Fruit fly (Drosophila melanogaster): ENCODE measurements around the gene goe.

The goe gene

dm6 chrX:16761531-16761930, 9.8 kb upstream of the goe start:
- peak in 1 of 2 experiments; percentile 76 for TF ChIP-seq foxo (GFP tag; optimal IDR thresholded peaks at IDR 0.05)
- TF ChIP-seq HLH106 (tag; optimal IDR thresholded peaks at IDR 0.05) = peak; percentile 71
- no peak for TF ChIP-seq Hr83 (GFP tag; optimal IDR thresholded peaks at IDR 0.05; ENCODE audit: poor library complexity, severe bottlenecking)
- peak; percentile 35 for TF ChIP-seq Hnf4 (GFP tag; optimal IDR thresholded peaks at IDR 0.05)
- TF ChIP-seq Abd-B (GFP tag; optimal IDR thresholded peaks at IDR 0.05) = no peak
- TF ChIP-seq woc (GFP tag; optimal IDR thresholded peaks at IDR 0.05) = peak; percentile 90
- TF ChIP-seq rgr (GFP tag; optimal IDR thresholded peaks at IDR 0.05) = peak; percentile 69
- TF ChIP-seq fru (GFP tag; optimal IDR thresholded peaks at IDR 0.05) = peak; percentile 76
- no peak for TF ChIP-seq Jra (GFP tag; optimal IDR thresholded peaks at IDR 0.05)
- TF ChIP-seq sage (GFP tag; optimal IDR thresholded peaks at IDR 0.05) = peak; percentile 61
- TF ChIP-seq Sp1 (GFP tag; optimal IDR thresholded peaks at IDR 0.05) = peak; percentile 67
- TF ChIP-seq ey (GFP tag; optimal IDR thresholded peaks at IDR 0.05) = peak; percentile 68
- no peak for TF ChIP-seq usp (GFP tag; optimal IDR thresholded peaks at IDR 0.05)
- TF ChIP-seq CrebA (GFP tag; optimal IDR thresholded peaks at IDR 0.05; ENCODE audit: borderline replicate concordance) = no peak
- peak; percentile 77 for TF ChIP-seq h (GFP tag; optimal IDR thresholded peaks at IDR 0.05)
- peak; percentile 64 for TF ChIP-seq dmrt93B (GFP tag; optimal IDR thresholded peaks at IDR 0.05)
- TF ChIP-seq brk (GFP tag; optimal IDR thresholded peaks at IDR 0.05) = no peak
- no peak for TF ChIP-seq lola (GFP tag; optimal IDR thresholded peaks at IDR 0.05)
- peak; percentile 58 for TF ChIP-seq psq (GFP tag; optimal IDR thresholded peaks at IDR 0.05)
- peak; percentile 69 for TF ChIP-seq br (GFP tag; optimal IDR thresholded peaks at IDR 0.05)
- TF ChIP-seq CG32264 (GFP tag; optimal IDR thresholded peaks at IDR 0.05) = no peak
- peak; percentile 42 for TF ChIP-seq OdsH (GFP tag; optimal IDR thresholded peaks at IDR 0.05)
- no peak for TF ChIP-seq CG9705 (GFP tag; optimal IDR thresholded peaks at IDR 0.05)

dm6 chrX:16760542-16760941, 8.8 kb upstream of the goe start:
- TF ChIP-seq CG9705 (GFP tag; optimal IDR thresholded peaks at IDR 0.05) (no peak), brk (GFP tag; optimal IDR thresholded peaks at IDR 0.05) (no peak), N (GFP tag; optimal IDR thresholded peaks at IDR 0.05) (no peak), foxo (GFP tag; optimal IDR thresholded peaks at IDR 0.05) (no peak)

dm6 chrX:16757645-16758044, 5.9 kb upstream of the goe start:
- no peak for TF ChIP-seq GATAd (GFP tag; optimal IDR thresholded peaks at IDR 0.05)
- TF ChIP-seq foxo (GFP tag; optimal IDR thresholded peaks at IDR 0.05) = no peak
- TF ChIP-seq OdsH (GFP tag; optimal IDR thresholded peaks at IDR 0.05) = no peak
- TF ChIP-seq brk (GFP tag; optimal IDR thresholded peaks at IDR 0.05) = no peak
- no peak for TF ChIP-seq lola (GFP tag; optimal IDR thresholded peaks at IDR 0.05)
- TF ChIP-seq sage (GFP tag; optimal IDR thresholded peaks at IDR 0.05) = no peak
- TF ChIP-seq CG9705 (GFP tag; optimal IDR thresholded peaks at IDR 0.05) = no peak
- no peak for TF ChIP-seq dl (GFP tag; optimal IDR thresholded peaks at IDR 0.05; ENCODE audit: insufficient read depth in 1 of 2, partially characterized antibody in 2 of 2)
- no peak for TF ChIP-seq Jra (GFP tag; optimal IDR thresholded peaks at IDR 0.05)
- TF ChIP-seq sv (GFP tag; optimal IDR thresholded peaks at IDR 0.05) = no peak
- no peak for TF ChIP-seq Hr78 (GFP tag; optimal IDR thresholded peaks at IDR 0.05)
- no peak for TF ChIP-seq usp (GFP tag; optimal IDR thresholded peaks at IDR 0.05)
- TF ChIP-seq Sp1 (GFP tag; optimal IDR thresholded peaks at IDR 0.05) = no peak
- TF ChIP-seq N (GFP tag; optimal IDR thresholded peaks at IDR 0.05) = no peak
- no peak for TF ChIP-seq Vsx2 (GFP tag; optimal IDR thresholded peaks at IDR 0.05; ENCODE audit: partially characterized antibody)
- no peak for TF ChIP-seq woc (GFP tag; optimal IDR thresholded peaks at IDR 0.05)
- TF ChIP-seq CrebA (GFP tag; optimal IDR thresholded peaks at IDR 0.05; ENCODE audit: borderline replicate concordance) = no peak
- no peak for TF ChIP-seq HLH106 (tag; optimal IDR thresholded peaks at IDR 0.05)
- TF ChIP-seq fru (GFP tag; optimal IDR thresholded peaks at IDR 0.05) = no peak
- TF ChIP-seq Abd-B (GFP tag; optimal IDR thresholded peaks at IDR 0.05) = no peak

dm6 chrX:16753066-16753465, 1.4 kb upstream of the goe start:
- TF ChIP-seq pan (optimal IDR thresholded peaks at IDR 0.05) = no peak
- TF ChIP-seq Mio (GFP tag; optimal IDR thresholded peaks at IDR 0.05) = no peak
- TF ChIP-seq OdsH (GFP tag; optimal IDR thresholded peaks at IDR 0.05) = no peak
- TF ChIP-seq Hnf4 (GFP tag; optimal IDR thresholded peaks at IDR 0.05) = no peak
- TF ChIP-seq woc (GFP tag; optimal IDR thresholded peaks at IDR 0.05) = no peak
- no peak for TF ChIP-seq ey (GFP tag; optimal IDR thresholded peaks at IDR 0.05)
- TF ChIP-seq CrebA (GFP tag; optimal IDR thresholded peaks at IDR 0.05; ENCODE audit: borderline replicate concordance) = no peak
- no peak for TF ChIP-seq CG32264 (GFP tag; optimal IDR thresholded peaks at IDR 0.05)
- no peak for TF ChIP-seq HLH106 (tag; optimal IDR thresholded peaks at IDR 0.05)

Data from whole organism, wandering third instar larva.